Worm (Caenorhabditis elegans): ENCODE results near the gene aldo-2.

- TF ChIP-seq elt-1 (tag; optimal IDR thresholded peaks at IDR 0.05) (no peak), nhr-23 (tag; optimal IDR thresholded peaks at IDR 0.05) (no peak), pha-4 (tag; optimal IDR thresholded peaks at IDR 0.05) (no peak), skn-1 (tag; optimal IDR thresholded peaks at IDR 0.05) (no peak), ceh-16 (tag; optimal IDR thresholded peaks at IDR 0.05) (no peak), fos-1 (tag; optimal IDR thresholded peaks at IDR 0.05) (no peak), fkh-10 (GFP tag; optimal IDR thresholded peaks at IDR 0.05) (no peak), unc-62 (GFP tag; optimal IDR thresholded peaks at IDR 0.05) (no peak), jun-1 (tag; optimal IDR thresholded peaks at IDR 0.05) (no peak), sea-2 (GFP tag; optimal IDR thresholded peaks at IDR 0.05) (no peak), egl-27 (tag; optimal IDR thresholded peaks at IDR 0.05) (no peak)
These were observed 7.1 kb upstream of the aldo-2 start for ce11 chrIII:5883517-5883916.

Data from whole organism, L3 larva.